Fruit fly (Drosophila melanogaster) whole organism, wandering third instar larva: Measurements from ENCODE around the gene CG14645.

Experiments used
- Abd-B ChIP-seq: fragments of >200 bp; optimal IDR thresholded peaks from 2 replicates; lab custom pipeline; 2017; ENCODE audit warnings: missing biosample characterization, missing genetic modification characterization
- CG32264 ChIP-seq: fragments of 200-800 bp; sonication (Bioruptor generic); optimal IDR thresholded peaks from 2 replicates; lab custom pipeline; 2016; ENCODE audit warnings: missing biosample characterization, missing genetic modification characterization
- CG9705 ChIP-seq: fragments of 200-800 bp; sonication (Bioruptor generic); optimal IDR thresholded peaks from 2 replicates; lab custom pipeline; 2018; ENCODE audit warnings: missing biosample characterization, mild to moderate bottlenecking, missing genetic modification characterization
- CrebA ChIP-seq: fragments of 200-800 bp; sonication (Bioruptor generic); optimal IDR thresholded peaks from 2 replicates; lab custom pipeline; 2016; ENCODE audit warnings: missing biosample characterization, mild to moderate bottlenecking, missing genetic modification characterization, borderline replicate concordance
- Dfd ChIP-seq: fragments of >200 bp; optimal IDR thresholded peaks from 2 replicates; lab custom pipeline; 2017; ENCODE audit warnings: missing biosample characterization, missing genetic modification characterization
- Dif ChIP-seq: fragments of 200-275, 200-300 bp; sonication (Bioruptor generic); optimal IDR thresholded peaks from 2 replicates; lab custom pipeline; 2018; ENCODE audit warnings: missing biosample characterization, missing genetic modification characterization; ENCODE audit not compliant: partially characterized antibody
- GATAd ChIP-seq: sonication (Bioruptor generic); optimal IDR thresholded peaks from 2 replicates; lab custom pipeline; 2016; ENCODE audit warnings: missing biosample characterization, missing genetic modification characterization
- HLH106 ChIP-seq: fragments of 200-800 bp; optimal IDR thresholded peaks from 3 replicates; lab custom pipeline; 2019; ENCODE audit warnings: missing biosample characterization, mild to moderate bottlenecking, missing genetic modification characterization, moderate library complexity
- Hnf4 ChIP-seq: fragments of 200-800 bp; sonication (Bioruptor generic); optimal IDR thresholded peaks from 2 replicates; lab custom pipeline; 2016; ENCODE audit warnings: missing biosample characterization, mild to moderate bottlenecking, missing genetic modification characterization
- Hr78 ChIP-seq: fragments of >200 bp; optimal IDR thresholded peaks from 2 replicates; lab custom pipeline; 2017; ENCODE audit warnings: missing biosample characterization, missing genetic modification characterization
- Hr83 ChIP-seq: fragments of 200-300 bp; sonication (Bioruptor generic); optimal IDR thresholded peaks from 2 replicates; lab custom pipeline; 2016; ENCODE audit warnings: missing biosample characterization, mild to moderate bottlenecking, missing genetic modification characterization, moderate library complexity; ENCODE audit not compliant: poor library complexity, severe bottlenecking
- Jra ChIP-seq: sonication (Bioruptor generic); optimal IDR thresholded peaks from 2 replicates; lab custom pipeline; 2016; ENCODE audit warnings: missing biosample characterization, missing genetic modification characterization
- Mio ChIP-seq: sonication (Bioruptor generic); optimal IDR thresholded peaks from 2 replicates; lab custom pipeline; 2016; ENCODE audit warnings: missing biosample characterization, missing genetic modification characterization
- Myc ChIP-seq: fragments of >200 bp; optimal IDR thresholded peaks from 2 replicates; lab custom pipeline; 2017
- N ChIP-seq: fragments of >200 bp; optimal IDR thresholded peaks from 2 replicates; lab custom pipeline; 2018; ENCODE audit warnings: missing biosample characterization, missing external identifiers, missing genetic modification characterization
- OdsH ChIP-seq: fragments of 200-800 bp; sonication (Bioruptor generic); optimal IDR thresholded peaks from 2 replicates; lab custom pipeline; 2016; ENCODE audit warnings: missing biosample characterization, mild to moderate bottlenecking, missing genetic modification characterization
- Rel ChIP-seq, 2 experiments: fragments of 200-800 bp; sonication (Bioruptor generic) in 1 of 2; optimal IDR thresholded peaks; 2 replicates in 1 of 2; 3 replicates in 1 of 2; lab custom pipeline; 2016 to 2019; ENCODE audit warnings: mild to moderate bottlenecking in 2 of 2, missing biosample characterization in 2 of 2, missing genetic modification characterization in 2 of 2, moderate library complexity in 1 of 2
- Sp1 ChIP-seq: fragments of 200-800 bp; sonication (Bioruptor generic); optimal IDR thresholded peaks from 3 replicates; lab custom pipeline; 2019; ENCODE audit warnings: missing biosample characterization, mild to moderate bottlenecking, missing genetic modification characterization, moderate library complexity
- Vsx2 ChIP-seq: fragments of 200-300, 225-300 bp; sonication (Bioruptor generic); optimal IDR thresholded peaks from 2 replicates; lab custom pipeline; 2018; ENCODE audit warnings: missing biosample characterization, missing genetic modification characterization; ENCODE audit not compliant: partially characterized antibody
- brk ChIP-seq: fragments of 200-800 bp; sonication (Bioruptor generic); optimal IDR thresholded peaks from 2 replicates; lab custom pipeline; 2016; ENCODE audit warnings: missing biosample characterization, mild to moderate bottlenecking, missing genetic modification characterization
- dmrt93B ChIP-seq: fragments of 200-800 bp; sonication (Bioruptor generic); optimal IDR thresholded peaks from 2 replicates; lab custom pipeline; 2018; ENCODE audit warnings: missing biosample characterization, mild to moderate bottlenecking, missing genetic modification characterization
- dsf ChIP-seq: sonication (Bioruptor generic); optimal IDR thresholded peaks from 2 replicates; lab custom pipeline; 2016; ENCODE audit warnings: missing biosample characterization, missing genetic modification characterization, borderline replicate concordance
- ey ChIP-seq: fragments of 200-800 bp; sonication (Bioruptor generic); optimal IDR thresholded peaks from 2 replicates; lab custom pipeline; 2016; ENCODE audit warnings: missing biosample characterization, missing genetic modification characterization
- fru ChIP-seq: fragments of 200-800 bp; sonication (Bioruptor generic); optimal IDR thresholded peaks from 3 replicates; lab custom pipeline; 2016; ENCODE audit warnings: missing biosample characterization, mild to moderate bottlenecking, missing genetic modification characterization
- h ChIP-seq: fragments of 200-800 bp; sonication (Bioruptor generic); optimal IDR thresholded peaks from 3 replicates; lab custom pipeline; 2016; ENCODE audit warnings: missing biosample characterization, mild to moderate bottlenecking, missing genetic modification characterization
- jim ChIP-seq: fragments of 175-275, 200-325 bp; sonication (Bioruptor generic); optimal IDR thresholded peaks from 2 replicates; lab custom pipeline; 2016; ENCODE audit warnings: missing biosample characterization, mild to moderate bottlenecking, missing genetic modification characterization
- psq ChIP-seq: fragments of 200-800 bp; sonication (Bioruptor generic); optimal IDR thresholded peaks from 3 replicates; lab custom pipeline; 2017; ENCODE audit warnings: missing biosample characterization, mild to moderate bottlenecking, missing genetic modification characterization, moderate library complexity
- rgr ChIP-seq: fragments of 200-800 bp; sonication (Bioruptor generic); optimal IDR thresholded peaks from 3 replicates; lab custom pipeline; 2016; ENCODE audit warnings: missing biosample characterization, mild to moderate bottlenecking, missing genetic modification characterization
- sage ChIP-seq: fragments of 200-800 bp; sonication (Bioruptor generic); optimal IDR thresholded peaks from 2 replicates; lab custom pipeline; 2016; ENCODE audit warnings: missing biosample characterization, mild to moderate bottlenecking, missing genetic modification characterization
- sv ChIP-seq: fragments of 200-800 bp; sonication (Bioruptor generic); optimal IDR thresholded peaks from 3 replicates; lab custom pipeline; 2016; ENCODE audit warnings: missing biosample characterization, missing genetic modification characterization
- tai ChIP-seq: sonication (Bioruptor generic); optimal IDR thresholded peaks from 2 replicates; lab custom pipeline; 2016; ENCODE audit warnings: missing biosample characterization, missing genetic modification characterization
- usp ChIP-seq: fragments of >200 bp; optimal IDR thresholded peaks from 2 replicates; lab custom pipeline; 2017; ENCODE audit warnings: missing biosample characterization, missing genetic modification characterization
- woc ChIP-seq: sonication (Bioruptor generic); optimal IDR thresholded peaks from 2 replicates; lab custom pipeline; 2016; ENCODE audit warnings: missing biosample characterization, mild to moderate bottlenecking, missing genetic modification characterization

Gene CG14645

dm6 chr3R:4340174-4340573, 5.3 kb downstream of the CG14645 start:
- TF ChIP-seq GATAd (GFP tag; lab: Kevin White, UChicago), result no peak
- no peak for TF ChIP-seq Vsx2 (GFP tag; lab: Kevin White, UChicago)
- TF ChIP-seq Rel (GFP tag; optimal IDR thresholded peaks at IDR 0.05; lab: Kevin White, UChicago), result no peak
- no peak for TF ChIP-seq Rel (tag; optimal IDR thresholded peaks at IDR 0.05; lab: Kevin White, UChicago)
- TF ChIP-seq psq (GFP tag; lab: Kevin White, UChicago), result no peak
- no peak for TF ChIP-seq CrebA (GFP tag; lab: Kevin White, UChicago)
- TF ChIP-seq jim, result no peak
- TF ChIP-seq sage (GFP tag; lab: Kevin White, UChicago), result no peak
- no peak for TF ChIP-seq woc (GFP tag; lab: Kevin White, UChicago)
- no peak for TF ChIP-seq N (GFP tag; lab: Kevin White, UChicago)
- no peak for TF ChIP-seq HLH106
- no peak for TF ChIP-seq Dif (GFP tag; lab: Kevin White, UChicago)
- TF ChIP-seq brk, result no peak
- TF ChIP-seq OdsH (GFP tag; lab: Kevin White, UChicago), result no peak
- no peak for TF ChIP-seq Hnf4 (GFP tag; lab: Kevin White, UChicago)
- TF ChIP-seq fru, result no peak
- no peak for TF ChIP-seq Abd-B (GFP tag; lab: Kevin White, UChicago)
- no peak for TF ChIP-seq usp (GFP tag; lab: Kevin White, UChicago)

dm6 chr3R:4341177-4341576, 6.3 kb downstream of the CG14645 start:
- TF ChIP-seq HLH106 (no peak), brk (no peak), sv (GFP tag; lab: Kevin White, UChicago) (no peak), usp (GFP tag; lab: Kevin White, UChicago) (no peak), Abd-B (GFP tag; lab: Kevin White, UChicago) (no peak), CG9705 (GFP tag; lab: Kevin White, UChicago) (no peak), dsf (no peak), woc (GFP tag; lab: Kevin White, UChicago) (no peak), fru (no peak), h (GFP tag; lab: Kevin White, UChicago) (no peak), OdsH (GFP tag; lab: Kevin White, UChicago) (no peak), Hr83 (GFP tag; lab: Kevin White, UChicago) (no peak), Dfd (GFP tag; lab: Kevin White, UChicago) (no peak), tai (GFP tag; lab: Kevin White, UChicago) (no peak)

dm6 chr3R:4346636-4347035, 11.7 kb downstream of the CG14645 start, which contains the start of gene hkb:
Gene hkb, minus strand, starts transcription at chr3R:4346646.
- TF ChIP-seq Mio (GFP tag; lab: Kevin White, UChicago) (no peak), Dfd (GFP tag; lab: Kevin White, UChicago) (peak; percentile 2)

- TF ChIP-seq Rel (GFP tag; optimal IDR thresholded peaks at IDR 0.05; lab: Kevin White, UChicago) (no peak), Rel (tag; optimal IDR thresholded peaks at IDR 0.05; lab: Kevin White, UChicago) (no peak), HLH106 (no peak), h (GFP tag; lab: Kevin White, UChicago) (no peak), sv (GFP tag; lab: Kevin White, UChicago) (no peak)
Observed at dm6 chr3R:4348197-4348814, 13.4 kb downstream of the CG14645 start.

dm6 chr3R:4350199-4350598, 15.3 kb downstream of the CG14645 start:
- TF ChIP-seq fru (no peak), sage (GFP tag; lab: Kevin White, UChicago) (no peak), dmrt93B (GFP tag; lab: Kevin White, UChicago) (no peak), CG32264 (GFP tag; lab: Kevin White, UChicago) (no peak)

dm6 chr3R:4353569-4353968, 18.7 kb downstream of the CG14645 start:
- TF ChIP-seq Jra (GFP tag; lab: Kevin White, UChicago), result no peak
- no peak for TF ChIP-seq GATAd (GFP tag; lab: Kevin White, UChicago)
- TF ChIP-seq ey (GFP tag; lab: Kevin White, UChicago), result no peak
- no peak for TF ChIP-seq brk
- no peak for TF ChIP-seq Rel (GFP tag; optimal IDR thresholded peaks at IDR 0.05; lab: Kevin White, UChicago)
- TF ChIP-seq Rel (tag; optimal IDR thresholded peaks at IDR 0.05; lab: Kevin White, UChicago), result no peak
- TF ChIP-seq rgr, result no peak
- no peak for TF ChIP-seq Hr78 (GFP tag; lab: Kevin White, UChicago)
- no peak for TF ChIP-seq CG32264 (GFP tag; lab: Kevin White, UChicago)
- no peak for TF ChIP-seq woc (GFP tag; lab: Kevin White, UChicago)
- TF ChIP-seq Sp1 (GFP tag; lab: Kevin White, UChicago), result no peak
- no peak for TF ChIP-seq dmrt93B (GFP tag; lab: Kevin White, UChicago)
- no peak for TF ChIP-seq dsf
- TF ChIP-seq Mio (GFP tag; lab: Kevin White, UChicago), result no peak
- no peak for TF ChIP-seq Myc (lab: Kevin White, UChicago)
